Worm (Caenorhabditis elegans) whole organism, dauer: Measurements from ENCODE around the gene F07F6.4.

Experiments used
- unc-62 ChIP-seq: sonication (generic microtip); optimal IDR thresholded peaks from 2 replicates; lab custom pipeline; 2017; ENCODE audit warnings: missing biosample characterization, missing genetic modification reagents, missing genetic modification characterization

The F07F6.4 gene

ce11 chrII:5447381-5447780, 18.0 kb upstream of the F07F6.4 start, which contains the start of gene cex-1:
cex-1 (plus strand) TSS chrII:5447681.
- TF ChIP-seq unc-62 (GFP tag; lab: Kevin White, UChicago): no peak

- TF ChIP-seq unc-62 (GFP tag; lab: Kevin White, UChicago): no peak
These were observed 17.1 kb upstream of the F07F6.4 start, which contains the start of gene nmr-1 for ce11 chrII:5446506-5446905. nmr-1 (minus strand) TSS chrII:5446606.

ce11 chrII:5437586-5437985, 8.2 kb upstream of the F07F6.4 start, which contains the start of gene F07F6.1:
F07F6.1 (plus strand) TSS chrII:5437886.
- TF ChIP-seq unc-62 (GFP tag; lab: Kevin White, UChicago): no peak

- no peak for TF ChIP-seq unc-62 (GFP tag; lab: Kevin White, UChicago)
These were observed 7.5 kb upstream of the F07F6.4 start, which contains the start of gene dct-5 for ce11 chrII:5436833-5437232. dct-5 (minus strand) TSS chrII:5436933.

- TF ChIP-seq unc-62 (GFP tag; lab: Kevin White, UChicago): no peak
These were observed 3.7 kb upstream of the F07F6.4 start, which contains the start of gene srx-114 for ce11 chrII:5433069-5433468. srx-114 (minus strand) TSS chrII:5433169.

- TF ChIP-seq unc-62 (GFP tag; lab: Kevin White, UChicago): no peak
These were observed 2.9 kb downstream of the F07F6.4 start for ce11 chrII:5426470-5426869.

- no peak for TF ChIP-seq unc-62 (GFP tag; lab: Kevin White, UChicago)
These were observed 3.3 kb downstream of the F07F6.4 start for ce11 chrII:5426054-5426453.

- no peak for TF ChIP-seq unc-62 (GFP tag; lab: Kevin White, UChicago)
These were observed 3.7 kb downstream of the F07F6.4 start, which contains the start of gene F07F6.8 for ce11 chrII:5425633-5426032. F07F6.8 (minus strand) TSS chrII:5425733.

- no peak for TF ChIP-seq unc-62 (GFP tag; lab: Kevin White, UChicago)
These were observed 5.5 kb downstream of the F07F6.4 start, which contains the start of gene F07F6.7 for ce11 chrII:5423832-5424231. F07F6.7 (minus strand) TSS chrII:5423858.

- no peak for TF ChIP-seq unc-62 (GFP tag; lab: Kevin White, UChicago)
These were observed 8.3 kb downstream of the F07F6.4 start, which contains the start of gene tofu-6 for ce11 chrII:5420947-5421614. tofu-6 (plus strand) TSS chrII:5421248.

- TF ChIP-seq unc-62 (GFP tag; lab: Kevin White, UChicago): no peak
These were observed 10.4 kb downstream of the F07F6.4 start, which contains the start of gene EEED8.15 for ce11 chrII:5418929-5419328. EEED8.15 (plus strand) TSS chrII:5419229.

- no peak for TF ChIP-seq unc-62 (GFP tag; lab: Kevin White, UChicago)
These were observed 11.1 kb downstream of the F07F6.4 start for ce11 chrII:5418317-5418716.

- TF ChIP-seq unc-62 (GFP tag; lab: Kevin White, UChicago): no peak
These were observed 11.5 kb downstream of the F07F6.4 start for ce11 chrII:5417905-5418304.

ce11 chrII:5416204-5416764, 13.1 kb downstream of the F07F6.4 start, which contains the start of gene EEED8.2:
EEED8.2 (plus strand) TSS chrII:5416714.
- TF ChIP-seq unc-62 (GFP tag; lab: Kevin White, UChicago): no peak

- no peak for TF ChIP-seq unc-62 (GFP tag; lab: Kevin White, UChicago)
These were observed 15.3 kb downstream of the F07F6.4 start, which contains the start of the genes EEED8.14 and EEED8.3 for ce11 chrII:5414040-5414439. EEED8.14 (minus strand) TSS chrII:5414052. EEED8.3 (plus strand) TSS chrII:5414276.

- TF ChIP-seq unc-62 (GFP tag; lab: Kevin White, UChicago): no peak
These were observed 16.9 kb downstream of the F07F6.4 start, which contains the start of the genes EEED8.13 and EEED8.18 for ce11 chrII:5412467-5412866. EEED8.13 (minus strand) TSS chrII:5412567. EEED8.18 (minus strand) TSS chrII:5412610.
